Fruit fly (Drosophila melanogaster): ENCODE results near the gene CG14629.

dm6 chrX:1056338-1056737, 5.0 kb downstream of the CG14629 start:
- TF ChIP-seq kay (GFP tag; ENCODE audit: borderline replicate concordance) = no peak
- TF ChIP-seq Mnt (GFP tag; optimal IDR thresholded peaks at IDR 0.05) = no peak
- no peak for TF ChIP-seq pad (GFP tag; optimal IDR thresholded peaks at IDR 0.05)
- no peak for TF ChIP-seq bab1 (GFP tag; optimal IDR thresholded peaks at IDR 0.05)
- TF ChIP-seq toe (GFP tag; optimal IDR thresholded peaks at IDR 0.05) = no peak
- TF ChIP-seq ovo (GFP tag; optimal IDR thresholded peaks at IDR 0.05) = no peak
- TF ChIP-seq cic (GFP tag; optimal IDR thresholded peaks at IDR 0.05) = no peak
- TF ChIP-seq CG33017 (tag; optimal IDR thresholded peaks at IDR 0.05) = no peak
- no peak for TF ChIP-seq CG5204 (GFP tag; optimal IDR thresholded peaks at IDR 0.05)
- TF ChIP-seq Crg-1 (GFP tag; optimal IDR thresholded peaks at IDR 0.05) = no peak
- no peak for TF ChIP-seq Hr96 (GFP tag; optimal IDR thresholded peaks at IDR 0.05)
- no peak for TF ChIP-seq CG7101 (tag; optimal IDR thresholded peaks at IDR 0.05)
- no peak for TF ChIP-seq CG7045 (GFP tag; optimal IDR thresholded peaks at IDR 0.05)
